Fruit fly (Drosophila melanogaster): ENCODE results near the gene CG31697.

DNA sequence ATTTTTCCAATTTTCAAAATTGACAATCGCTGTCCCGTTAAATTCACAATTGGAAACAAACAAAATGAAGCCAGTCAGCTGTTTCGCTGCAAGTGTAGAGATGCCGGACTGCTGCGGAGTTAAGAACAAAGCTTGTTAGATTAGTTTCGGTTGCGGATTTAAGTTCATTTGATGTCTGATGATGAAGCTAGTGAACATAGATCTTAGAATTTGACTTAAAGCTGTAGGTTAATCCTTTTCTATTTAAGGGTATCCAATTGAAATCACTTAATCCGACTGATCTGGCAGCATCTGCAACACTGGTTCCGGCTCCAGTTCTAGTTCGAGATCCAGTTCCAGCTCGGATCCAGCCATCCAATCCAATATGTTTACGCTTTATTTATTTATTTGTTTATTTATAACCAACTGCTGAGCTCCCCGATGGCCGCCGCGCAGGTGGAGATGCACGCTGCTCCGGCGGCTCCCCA, 48.7 kb downstream of the CG31697 start, which contains the start of the genes PCNA2 and CG10366:
- TF ChIP-seq psq (optimal IDR thresholded peaks at IDR 0.05): no peak
- no peak for TF ChIP-seq h (optimal IDR thresholded peaks at IDR 0.05)
- no peak for TF ChIP-seq ttk (optimal IDR thresholded peaks at IDR 0.05)
- no peak for TF ChIP-seq Myc (optimal IDR thresholded peaks at IDR 0.05)
- TF ChIP-seq Sin3A (optimal IDR thresholded peaks at IDR 0.05): no peak

Data from Kc167 (cell line).